Fruit fly (Drosophila melanogaster) whole organism, embryonic: ENCODE results near the gene grnd.

ENCODE experiments used
- Atf-2 ChIP-seq: fragments of 200-800 bp; sonication (Bioruptor generic); optimal IDR thresholded peaks from 2 replicates; lab custom pipeline; 2016; ENCODE audit warnings: missing biosample characterization, missing genetic modification characterization
- CG10959 ChIP-seq: fragments of 200-800 bp; sonication (Bioruptor generic); IDR thresholded peaks from 2 replicates; pipeline ENCODE4 v1.3.6; 2022; ENCODE audit warnings: missing biosample characterization, missing genetic modification characterization
- CG12155 ChIP-seq: fragments of 200-800 bp; sonication (Bioruptor generic); optimal IDR thresholded peaks from 3 replicates; lab custom pipeline; 2016; ENCODE audit warnings: missing biosample characterization, missing genetic modification characterization
- CG14667 ChIP-seq: fragments of 200-800 bp; sonication (Bioruptor generic); IDR thresholded peaks from 2 replicates; pipeline ENCODE4 v1.3.6; 2022; ENCODE audit warnings: missing biosample characterization, missing genetic modification characterization
- CG15073 ChIP-seq: fragments of 200-800 bp; sonication (Bioruptor generic); optimal IDR thresholded peaks from 2 replicates; lab custom pipeline; 2016; ENCODE audit warnings: missing biosample characterization, missing genetic modification characterization
- CG1647 ChIP-seq: fragments of 200-800 bp; sonication (Bioruptor generic); optimal IDR thresholded peaks from 3 replicates; lab custom pipeline; 2016; ENCODE audit warnings: missing biosample characterization, missing genetic modification characterization
- CG17186 ChIP-seq: fragments of 200-800 bp; sonication (Bioruptor generic); optimal IDR thresholded peaks from 3 replicates; lab custom pipeline; 2017; ENCODE audit warnings: missing biosample characterization, missing genetic modification reagents, missing genetic modification characterization
- CG18476 ChIP-seq: fragments of 200-800 bp; sonication (Bioruptor generic); optimal IDR thresholded peaks from 2 replicates; lab custom pipeline; 2016; ENCODE audit warnings: missing biosample characterization, mild to moderate bottlenecking, missing genetic modification characterization
- CG2202 ChIP-seq: fragments of 200-800 bp; sonication (Bioruptor generic); optimal IDR thresholded peaks from 2 replicates; lab custom pipeline; 2018; ENCODE audit warnings: missing biosample characterization, mild to moderate bottlenecking, missing genetic modification characterization
- CG31224 ChIP-seq: fragments of 200-800 bp; sonication (Bioruptor generic); IDR thresholded peaks from 2 replicates; pipeline ENCODE4 v1.3.6; 2022; ENCODE audit warnings: missing biosample characterization, missing genetic modification characterization
- CG42726 ChIP-seq: fragments of 200-800 bp; sonication (Bioruptor generic); IDR thresholded peaks from 2 replicates; pipeline ENCODE4 v1.3.6; 2022; ENCODE audit warnings: missing biosample characterization, missing genetic modification characterization; ENCODE audit not compliant: partially characterized antibody
- CG4282 ChIP-seq: fragments of 200-800 bp; sonication (Bioruptor generic); optimal IDR thresholded peaks from 2 replicates; lab custom pipeline; 2016; ENCODE audit warnings: missing biosample characterization, missing genetic modification characterization
- CG4328 ChIP-seq: fragments of 200-800 bp; sonication (Bioruptor generic); optimal IDR thresholded peaks from 3 replicates; lab custom pipeline; 2017; ENCODE audit warnings: missing biosample characterization, missing genetic modification reagents, missing genetic modification characterization
- CG4404 ChIP-seq: fragments of 200-800 bp; sonication (Bioruptor generic); IDR thresholded peaks from 2 replicates; pipeline ENCODE4 v1.3.6; 2022; ENCODE audit warnings: missing biosample characterization, missing genetic modification characterization
- CG4707 ChIP-seq: fragments of 200-800 bp; sonication (Bioruptor generic); optimal IDR thresholded peaks from 2 replicates; lab custom pipeline; 2018; ENCODE audit warnings: missing biosample characterization, mild to moderate bottlenecking, missing genetic modification characterization, moderate library complexity
- CG6254 ChIP-seq: fragments of 200-800 bp; sonication (Bioruptor generic); optimal IDR thresholded peaks from 3 replicates; lab custom pipeline; 2017; ENCODE audit warnings: mild to moderate bottlenecking, missing biosample characterization, missing genetic modification reagents, missing genetic modification characterization
- CG7556 ChIP-seq: fragments of 200-800 bp; sonication (Bioruptor generic); optimal IDR thresholded peaks from 2 replicates; lab custom pipeline; 2017; ENCODE audit warnings: missing biosample characterization, mild to moderate bottlenecking, missing genetic modification characterization
- CG7928 ChIP-seq: fragments of 200-800 bp; sonication (Bioruptor generic); optimal IDR thresholded peaks from 2 replicates; lab custom pipeline; 2017; ENCODE audit warnings: missing biosample characterization, mild to moderate bottlenecking, missing genetic modification characterization
- CG9215 ChIP-seq: fragments of 200-800 bp; sonication (Bioruptor generic); IDR thresholded peaks from 2 replicates; pipeline ENCODE4 v1.3.6; 2022; ENCODE audit warnings: missing biosample characterization, missing genetic modification characterization
- CG9609 ChIP-seq: fragments of 200-800 bp; sonication (Bioruptor generic); optimal IDR thresholded peaks from 3 replicates; lab custom pipeline; 2016; ENCODE audit warnings: missing biosample characterization, missing genetic modification characterization
- Dek ChIP-seq: fragments of 200-800 bp; sonication (Bioruptor generic); optimal IDR thresholded peaks from 3 replicates; lab custom pipeline; 2019; ENCODE audit warnings: missing biosample characterization, mild to moderate bottlenecking, missing genetic modification characterization, moderate library complexity
- Fer2 ChIP-seq: fragments of 200-800 bp; sonication (Bioruptor generic); optimal IDR thresholded peaks from 2 replicates; lab custom pipeline; 2018; ENCODE audit warnings: missing biosample characterization, mild to moderate bottlenecking, missing genetic modification characterization, moderate library complexity
- Hmx ChIP-seq: fragments of 200-800 bp; sonication (Bioruptor generic); optimal IDR thresholded peaks from 2 replicates; lab custom pipeline; 2016; ENCODE audit warnings: missing biosample characterization, missing genetic modification characterization
- Hr51 ChIP-seq, 2 experiments: fragments of 200-800 bp; sonication (Bioruptor generic); optimal IDR thresholded peaks; 2 replicates in 1 of 2; 3 replicates in 1 of 2; lab custom pipeline; 2016 to 2018; ENCODE audit warnings: missing biosample characterization in 2 of 2, missing genetic modification characterization in 2 of 2, mild to moderate bottlenecking in 1 of 2, moderate library complexity in 1 of 2
- Kr ChIP-seq: fragments of 200-800 bp; sonication (Bioruptor generic); optimal IDR thresholded peaks from 2 replicates; lab custom pipeline; 2017; ENCODE audit warnings: missing biosample characterization, mild to moderate bottlenecking, missing genetic modification characterization
- Lim3 ChIP-seq: fragments of 200-800 bp; sonication (Bioruptor generic); IDR thresholded peaks from 2 replicates; pipeline ENCODE4 v1.3.6; 2022; ENCODE audit warnings: missing biosample characterization, missing genetic modification characterization
- Optix ChIP-seq: fragments of 200-800 bp; sonication (Bioruptor generic); IDR thresholded peaks from 3 replicates; pipeline ENCODE4 v1.3.6; 2022; ENCODE audit warnings: missing biosample characterization, missing genetic modification characterization
- Sox100B ChIP-seq: fragments of 200-800 bp; sonication (Bioruptor generic); optimal IDR thresholded peaks from 3 replicates; lab custom pipeline; 2018; ENCODE audit warnings: missing biosample characterization, mild to moderate bottlenecking, missing genetic modification characterization
- Spps ChIP-seq: fragments of 200-800 bp; sonication (Bioruptor generic); optimal IDR thresholded peaks from 2 replicates; lab custom pipeline; 2018; ENCODE audit warnings: missing biosample characterization, mild to moderate bottlenecking, missing genetic modification characterization
- TFAM ChIP-seq: fragments of 200-800 bp; sonication (Bioruptor generic); optimal IDR thresholded peaks from 2 replicates; lab custom pipeline; 2017; ENCODE audit warnings: missing biosample characterization, missing genetic modification characterization, inconsistent platforms
- Usf ChIP-seq: fragments of 200-800 bp; sonication (Bioruptor generic); optimal IDR thresholded peaks from 2 replicates; lab custom pipeline; 2017; ENCODE audit warnings: missing genotype, missing biosample characterization, missing genetic modification characterization
- YL-1 ChIP-seq: fragments of 200-800 bp; sonication (Bioruptor generic); optimal IDR thresholded peaks from 3 replicates; lab custom pipeline; 2017; ENCODE audit warnings: missing biosample characterization, mild to moderate bottlenecking, missing genetic modification characterization
- ac ChIP-seq: fragments of 200-800 bp; sonication (Bioruptor generic); optimal IDR thresholded peaks from 3 replicates; lab custom pipeline; 2017; ENCODE audit warnings: missing biosample characterization, mild to moderate bottlenecking, missing genetic modification characterization
- bowl ChIP-seq: fragments of 200-800 bp; sonication (Bioruptor generic); IDR thresholded peaks from 2 replicates; pipeline ENCODE4 v1.3.6; 2022; ENCODE audit warnings: missing biosample characterization, missing genetic modification characterization
- chn ChIP-seq: fragments of 200-800 bp; sonication (Bioruptor generic); optimal IDR thresholded peaks from 2 replicates; lab custom pipeline; 2016; ENCODE audit warnings: missing biosample characterization, missing genetic modification characterization
- ci ChIP-seq: fragments of 200-800 bp; sonication (Bioruptor generic); IDR thresholded peaks from 3 replicates; pipeline ENCODE4 v1.3.6; 2022; ENCODE audit warnings: missing biosample characterization, missing genetic modification characterization
- da ChIP-seq: fragments of 200-800 bp; sonication (Bioruptor generic); optimal IDR thresholded peaks from 2 replicates; lab custom pipeline; 2016; ENCODE audit warnings: missing biosample characterization, missing genetic modification characterization
- danr ChIP-seq: fragments of 200-800 bp; sonication (Bioruptor generic); IDR thresholded peaks from 2 replicates; pipeline ENCODE4 v1.3.6; 2022; ENCODE audit warnings: missing biosample characterization, missing genetic modification characterization
- grau ChIP-seq: fragments of 200-800 bp; optimal IDR thresholded peaks from 3 replicates; lab custom pipeline; 2019; ENCODE audit warnings: missing biosample characterization, mild to moderate bottlenecking, missing genetic modification characterization, moderate library complexity
- ham ChIP-seq: fragments of 200-800 bp; sonication (Bioruptor generic); IDR thresholded peaks from 2 replicates; pipeline ENCODE4 v1.3.6; 2022; ENCODE audit warnings: missing biosample characterization, missing genetic modification characterization
- insv ChIP-seq, 2 experiments: fragments of 200-800 bp; sonication (Bioruptor generic); optimal IDR thresholded peaks; 3 replicates each; lab custom pipeline; 2016 to 2018; ENCODE audit warnings: missing biosample characterization in 2 of 2, missing genetic modification characterization in 2 of 2
- inv ChIP-seq: fragments of 200-800 bp; sonication (Bioruptor generic); IDR thresholded peaks from 2 replicates; pipeline ENCODE4 v1.3.6; 2022; ENCODE audit warnings: missing biosample characterization, missing genetic modification characterization; ENCODE audit not compliant: partially characterized antibody
- ken ChIP-seq: fragments of 200-800 bp; sonication (Bioruptor generic); IDR thresholded peaks from 3 replicates; pipeline ENCODE4 v1.3.6; 2022; ENCODE audit warnings: missing biosample characterization, missing genetic modification characterization
- lmd ChIP-seq: fragments of 200-800 bp; sonication (Bioruptor generic); IDR thresholded peaks from 2 replicates; pipeline ENCODE4 v1.3.6; 2022; ENCODE audit warnings: missing biosample characterization, missing genetic modification characterization
- nom ChIP-seq: fragments of 200-800 bp; sonication (Bioruptor generic); optimal IDR thresholded peaks from 2 replicates; lab custom pipeline; 2017; ENCODE audit warnings: missing biosample characterization, missing genetic modification characterization, mild to moderate bottlenecking, moderate library complexity, missing genetic modification reagents
- tgo ChIP-seq: fragments of 200-800 bp; sonication (Bioruptor generic); IDR thresholded peaks from 3 replicates; pipeline ENCODE4 v1.3.6; 2022; ENCODE audit warnings: missing biosample characterization, missing genetic modification characterization
- tna ChIP-seq: fragments of 200-800 bp; sonication (Bioruptor generic); IDR thresholded peaks from 2 replicates; pipeline ENCODE4 v1.3.6; 2022; ENCODE audit warnings: missing biosample characterization, missing genetic modification characterization; ENCODE audit not compliant: partially characterized antibody
- twi ChIP-seq: fragments of 200-800 bp; optimal IDR thresholded peaks from 2 replicates; lab custom pipeline; 2019; ENCODE audit warnings: missing biosample characterization, mild to moderate bottlenecking, missing genetic modification characterization, moderate library complexity
- yki ChIP-seq: fragments of >200 bp; optimal IDR thresholded peaks from 3 replicates; lab custom pipeline; 2018

grnd gene

DNA sequence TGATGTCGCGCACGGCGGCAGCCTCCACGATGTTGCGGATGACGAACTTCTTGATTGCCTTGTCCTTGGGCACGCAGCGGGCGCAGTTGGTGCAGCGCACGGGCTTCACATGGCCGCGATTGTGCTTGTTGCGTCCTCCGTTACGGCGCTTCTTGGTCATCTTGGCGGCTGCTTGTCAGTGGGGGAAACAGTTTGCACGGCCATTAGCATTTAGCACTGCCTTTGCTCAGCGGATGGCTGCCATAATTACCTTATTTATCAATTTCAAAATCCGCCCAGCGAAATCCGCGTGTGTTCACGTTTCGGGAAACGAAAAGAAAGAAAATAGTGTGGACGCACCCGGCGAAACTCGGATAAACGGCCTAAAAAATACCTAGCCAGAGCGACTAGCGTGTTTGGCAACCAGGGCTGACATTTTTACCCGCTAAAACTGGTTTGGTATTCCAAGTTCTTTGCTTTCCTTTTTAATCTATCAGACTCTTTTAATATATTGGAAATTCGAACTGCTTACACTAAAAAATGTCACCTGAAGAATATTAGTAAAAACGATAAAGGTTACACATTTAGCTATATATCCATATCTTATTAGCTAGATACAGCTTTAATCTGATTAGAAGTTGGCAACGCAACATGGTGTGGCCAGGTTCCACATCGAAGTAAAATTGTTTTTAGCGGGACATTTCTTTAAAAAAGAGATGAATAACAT, 42.2 kb upstream of the grnd start, which contains the start of gene RpS26 (continued):
- no peak for TF ChIP-seq Atf-2
- TF ChIP-seq Usf (GFP tag; lab: Kevin White, UChicago) = peak; percentile 49
- peak; percentile 50 for TF ChIP-seq CG31224
- TF ChIP-seq CG18476 (GFP tag; lab: Kevin White, UChicago) = peak; percentile 43
- TF ChIP-seq ci (GFP tag; lab: Robert Waterston, UW) = peak; percentile 73; the same call in 2 of the 3 replicates
- TF ChIP-seq CG4404 = peak; percentile 30; the same call in 1 of the 2 replicates
- TF ChIP-seq CG4282 (GFP tag; lab: Kevin White, UChicago) = peak; percentile 9
- TF ChIP-seq CG12155 (GFP tag; lab: Kevin White, UChicago) = peak; percentile 26
- TF ChIP-seq CG14667 (GFP tag; lab: Robert Waterston, UW) = no peak
- TF ChIP-seq CG7556 = no peak
- TF ChIP-seq chn (GFP tag; lab: Kevin White, UChicago) = peak; percentile 36
- peak; percentile 22 for TF ChIP-seq CG1647 (GFP tag; lab: Kevin White, UChicago)
- no peak for TF ChIP-seq da (GFP tag; lab: Kevin White, UChicago)
- no peak for TF ChIP-seq Hmx (GFP tag; lab: Kevin White, UChicago)
- no peak for TF ChIP-seq inv (GFP tag; lab: Robert Waterston, UW)
- peak; percentile 61 for TF ChIP-seq lmd
- no peak for TF ChIP-seq CG42726
- TF ChIP-seq Hr51 (GFP tag; optimal IDR thresholded peaks at IDR 0.05; lab: Kevin White, UChicago) = peak in 1 of 2 experiments; percentile 60
- TF ChIP-seq tgo = no peak; the same call in 2 of the 3 replicates
- peak; percentile 44 for TF ChIP-seq CG4328
- peak; percentile 68 for TF ChIP-seq Sox100B (GFP tag; lab: Kevin White, UChicago)
- TF ChIP-seq tna = no peak
- TF ChIP-seq Optix = no peak
- no peak for TF ChIP-seq CG9609 (GFP tag; lab: Kevin White, UChicago)
- TF ChIP-seq yki = no peak
- TF ChIP-seq Kr (GFP tag; lab: Kevin White, UChicago) = no peak
- TF ChIP-seq YL-1 = peak; percentile 77
- no peak for TF ChIP-seq bowl (GFP tag; lab: Robert Waterston, UW)
- peak; percentile 46 for TF ChIP-seq nom
- no peak for TF ChIP-seq CG15073 (GFP tag; lab: Kevin White, UChicago)
- no peak for TF ChIP-seq ham
- no peak for TF ChIP-seq TFAM (GFP tag; lab: Kevin White, UChicago)
- TF ChIP-seq CG2202 = no peak
- TF ChIP-seq CG10959 (GFP tag; lab: Robert Waterston, UW) = no peak
- peak; percentile 61 to 98 for TF ChIP-seq insv (GFP tag; optimal IDR thresholded peaks at IDR 0.05; lab: Kevin White, UChicago)
- TF ChIP-seq ken = peak; percentile 46; the same call in 1 of the 3 replicates
- peak; percentile 17; the same call in 1 of the 2 replicates for TF ChIP-seq CG9215 (GFP tag; lab: Robert Waterston, UW)
- no peak for TF ChIP-seq Spps
- TF ChIP-seq Dek (tag; lab: Kevin White, UChicago) = peak; percentile 16
- peak; percentile 81 for TF ChIP-seq CG7928 (GFP tag; lab: Kevin White, UChicago)
- no peak for TF ChIP-seq CG4707 (GFP tag; lab: Kevin White, UChicago)
- no peak for TF ChIP-seq danr (GFP tag; lab: Robert Waterston, UW)
- no peak for TF ChIP-seq CG6254 (GFP tag; lab: Kevin White, UChicago)
- TF ChIP-seq Lim3 (GFP tag; lab: Robert Waterston, UW) = no peak
- peak; percentile 56 for TF ChIP-seq twi (tag; lab: Kevin White, UChicago)
- TF ChIP-seq grau (tag; lab: Kevin White, UChicago) = peak; percentile 54
- peak; percentile 6 for TF ChIP-seq Fer2 (tag; lab: Kevin White, UChicago)
- peak; percentile 61 for TF ChIP-seq CG17186 (GFP tag; lab: Kevin White, UChicago)
- TF ChIP-seq ac (GFP tag; lab: Kevin White, UChicago) = no peak
